Fruit fly (Drosophila melanogaster) whole organism, pupa: ENCODE results near the gene CG12692.

Source experiments
- CG10348 ChIP-seq: fragments of 200-800 bp; sonication (Bioruptor generic); IDR thresholded peaks from 2 replicates; pipeline ENCODE4 v1.3.6; 2022; ENCODE audit warnings: missing biosample characterization, missing genetic modification characterization
- CG12605 ChIP-seq: fragments of 200-800 bp; sonication (Bioruptor generic); IDR thresholded peaks from 2 replicates; pipeline ENCODE4 v1.3.6; 2022; ENCODE audit warnings: missing biosample characterization, missing genetic modification characterization
- CG13204 ChIP-seq: fragments of 200-800 bp; sonication (Bioruptor generic); optimal IDR thresholded peaks from 2 replicates; lab custom pipeline; 2018; ENCODE audit warnings: missing biosample characterization, mild to moderate bottlenecking, missing genetic modification characterization, moderate library complexity
- CG14655 ChIP-seq: fragments of 200-800 bp; sonication (Bioruptor generic); optimal IDR thresholded peaks from 3 replicates; lab custom pipeline; 2017; ENCODE audit warnings: mild to moderate bottlenecking, missing biosample characterization, missing genetic modification reagents, missing genetic modification characterization
- CG15710 ChIP-seq: fragments of 200-800 bp; sonication (Bioruptor generic); optimal IDR thresholded peaks from 2 replicates; lab custom pipeline; 2018; ENCODE audit warnings: missing biosample characterization, mild to moderate bottlenecking, missing genetic modification characterization, moderate library complexity
- CG17806 ChIP-seq: fragments of 200-800 bp; sonication (Bioruptor generic); optimal IDR thresholded peaks from 2 replicates; lab custom pipeline; 2018; ENCODE audit warnings: missing biosample characterization, mild to moderate bottlenecking, missing genetic modification characterization, moderate library complexity
- CG32121 ChIP-seq: fragments of 200-800 bp; sonication (Bioruptor generic); IDR thresholded peaks from 2 replicates; pipeline ENCODE4 v1.3.6; 2022; ENCODE audit warnings: missing biosample characterization, missing genetic modification characterization
- CG34367 ChIP-seq: fragments of 200-800 bp; sonication (Bioruptor generic); optimal IDR thresholded peaks from 2 replicates; lab custom pipeline; 2018; ENCODE audit warnings: missing biosample characterization, mild to moderate bottlenecking, missing genetic modification characterization
- CG4496 ChIP-seq: fragments of 200-800 bp; sonication (Bioruptor generic); IDR thresholded peaks from 3 replicates; pipeline ENCODE4 v1.3.6; 2022; ENCODE audit warnings: missing biosample characterization, missing genetic modification characterization
- CG8159 ChIP-seq: fragments of 200-800 bp; sonication (Bioruptor generic); optimal IDR thresholded peaks from 3 replicates; lab custom pipeline; 2018; ENCODE audit warnings: missing biosample characterization, mild to moderate bottlenecking, missing genetic modification characterization, moderate library complexity
- CG8301 ChIP-seq: fragments of 200-800 bp; sonication (Bioruptor generic); optimal IDR thresholded peaks from 2 replicates; lab custom pipeline; 2018; ENCODE audit warnings: missing biosample characterization, mild to moderate bottlenecking, missing genetic modification characterization
- CG9948 ChIP-seq: fragments of 200-800 bp; sonication (Bioruptor generic); optimal IDR thresholded peaks from 2 replicates; lab custom pipeline; 2018; ENCODE audit warnings: missing biosample characterization, mild to moderate bottlenecking, missing genetic modification characterization, moderate library complexity
- D1 ChIP-seq: fragments of 200-800 bp; sonication (Bioruptor generic); optimal IDR thresholded peaks from 2 replicates; lab custom pipeline; 2018; ENCODE audit warnings: missing biosample characterization, mild to moderate bottlenecking, missing genetic modification characterization, moderate library complexity
- EcR ChIP-seq: fragments of 200-800 bp; sonication (Bioruptor generic); optimal IDR thresholded peaks from 3 replicates; lab custom pipeline; 2019; ENCODE audit warnings: missing biosample characterization, missing genetic modification characterization, mild to moderate bottlenecking, moderate library complexity, missing genetic modification reagents
- Ets98B ChIP-seq: fragments of 200-800 bp; sonication (Bioruptor generic); IDR thresholded peaks from 2 replicates; pipeline ENCODE4 v1.3.6; 2022; ENCODE audit warnings: missing biosample characterization, missing genetic modification characterization
- Pif1A ChIP-seq: fragments of 200-800 bp; sonication (Bioruptor generic); optimal IDR thresholded peaks from 3 replicates; lab custom pipeline; 2016; ENCODE audit warnings: missing biosample characterization, missing genetic modification characterization
- Pif1B ChIP-seq: fragments of 200-800 bp; sonication (Bioruptor generic); optimal IDR thresholded peaks from 3 replicates; lab custom pipeline; 2016; ENCODE audit warnings: missing biosample characterization, missing genetic modification characterization
- Snoo ChIP-seq: fragments of 200-800 bp; sonication (Bioruptor generic); optimal IDR thresholded peaks from 3 replicates; lab custom pipeline; 2017; ENCODE audit warnings: missing biosample characterization, mild to moderate bottlenecking, missing genetic modification characterization, inconsistent platforms
- fd96Ca ChIP-seq: fragments of 200-800 bp; sonication (Bioruptor generic); IDR thresholded peaks from 3 replicates; pipeline ENCODE4 v1.3.6; 2022; ENCODE audit warnings: missing biosample characterization, missing genetic modification characterization
- gl ChIP-seq: fragments of 200-800 bp; sonication (Bioruptor generic); optimal IDR thresholded peaks from 2 replicates; lab custom pipeline; 2018; ENCODE audit warnings: missing biosample characterization, mild to moderate bottlenecking, missing genetic modification characterization
- rn ChIP-seq: fragments of 200-800 bp; sonication (Bioruptor generic); IDR thresholded peaks from 2 replicates; pipeline ENCODE4 v1.3.6; 2022; ENCODE audit warnings: missing biosample characterization, missing genetic modification characterization

CG12692 gene

dm6 chrX:4265797-4266196, 36.3 kb downstream of the CG12692 start, which contains the start of gene CG12691:
Gene CG12691, plus strand, starts transcription at chrX:4266097.
- TF ChIP-seq CG32121 (GFP tag; lab: Robert Waterston, UW) (no peak), CG8301 (tag; lab: Kevin White, UChicago) (no peak), CG13204 (no peak), CG15710 (no peak), EcR (GFP tag; lab: Kevin White, UChicago) (no peak), CG9948 (tag; lab: Kevin White, UChicago) (no peak), CG34367 (tag; lab: Kevin White, UChicago) (no peak), fd96Ca (GFP tag; lab: Robert Waterston, UW) (no peak), CG12605 (GFP tag; lab: Robert Waterston, UW) (no peak), Pif1A (GFP tag; lab: Kevin White, UChicago) (no peak), Pif1B (GFP tag; lab: Kevin White, UChicago) (no peak), Ets98B (no peak), CG17806 (no peak), CG4496 (no peak), CG10348 (no peak), Snoo (tag; lab: Kevin White, UChicago) (no peak), D1 (tag; lab: Kevin White, UChicago) (no peak)

- no peak for TF ChIP-seq gl (tag; lab: Kevin White, UChicago)
- no peak for TF ChIP-seq CG12605 (GFP tag; lab: Robert Waterston, UW)
- no peak for TF ChIP-seq D1 (tag; lab: Kevin White, UChicago)
- no peak for TF ChIP-seq CG13204
- TF ChIP-seq Snoo (tag; lab: Kevin White, UChicago), result no peak
- no peak for TF ChIP-seq Ets98B
- TF ChIP-seq CG15710, result no peak
- no peak for TF ChIP-seq CG8159
- no peak for TF ChIP-seq rn
- no peak for TF ChIP-seq CG9948 (tag; lab: Kevin White, UChicago)
- no peak for TF ChIP-seq CG10348
- no peak for TF ChIP-seq fd96Ca (GFP tag; lab: Robert Waterston, UW)
- TF ChIP-seq CG17806, result no peak
- TF ChIP-seq CG4496, result no peak
These were observed 36.8 kb downstream of the CG12692 start for dm6 chrX:4265327-4265726.

- TF ChIP-seq CG14655 (peak; percentile 53), Snoo (tag; lab: Kevin White, UChicago) (no peak), Pif1A (GFP tag; lab: Kevin White, UChicago) (peak; percentile 19), CG9948 (tag; lab: Kevin White, UChicago) (peak; percentile 13), CG32121 (GFP tag; lab: Robert Waterston, UW) (peak; percentile 64), CG12605 (GFP tag; lab: Robert Waterston, UW) (0 out of 2 replicates have a peak, but pooled peaks have one; percentile 10), CG15710 (peak; percentile 4), rn (0 out of 2 replicates have a peak, but pooled peaks have one; percentile 7), CG13204 (no peak), gl (tag; lab: Kevin White, UChicago) (no peak), CG10348 (no peak), CG8301 (tag; lab: Kevin White, UChicago) (peak; percentile 47), fd96Ca (GFP tag; lab: Robert Waterston, UW) (peak; percentile 61; the same call in 2 of the 3 replicates), EcR (GFP tag; lab: Kevin White, UChicago) (no peak), D1 (tag; lab: Kevin White, UChicago) (no peak), CG34367 (tag; lab: Kevin White, UChicago) (no peak), Pif1B (GFP tag; lab: Kevin White, UChicago) (no peak), CG8159 (peak; percentile 32), CG4496 (peak; percentile 52; the same call in 2 of the 3 replicates), Ets98B (peak; percentile 66), CG17806 (peak; percentile 15)
These were observed 37.8 kb downstream of the CG12692 start for dm6 chrX:4264319-4264718.

- TF ChIP-seq CG32121 (GFP tag; lab: Robert Waterston, UW) (no peak), CG4496 (0 out of 3 replicates have a peak, but pooled peaks have one; percentile 37), CG9948 (tag; lab: Kevin White, UChicago) (peak; percentile 40), CG12605 (GFP tag; lab: Robert Waterston, UW) (no peak), CG10348 (no peak), fd96Ca (GFP tag; lab: Robert Waterston, UW) (peak; percentile 46; the same call in 1 of the 3 replicates), CG8301 (tag; lab: Kevin White, UChicago) (peak; percentile 22), Ets98B (peak; percentile 26; the same call in 1 of the 2 replicates), EcR (GFP tag; lab: Kevin White, UChicago) (no peak), CG34367 (tag; lab: Kevin White, UChicago) (peak; percentile 14), CG15710 (peak; percentile 43), Pif1A (GFP tag; lab: Kevin White, UChicago) (peak; percentile 27), D1 (tag; lab: Kevin White, UChicago) (no peak), Pif1B (GFP tag; lab: Kevin White, UChicago) (no peak), CG13204 (no peak), CG17806 (peak; percentile 32), gl (tag; lab: Kevin White, UChicago) (no peak), Snoo (tag; lab: Kevin White, UChicago) (no peak), CG14655 (peak; percentile 46), rn (no peak), CG8159 (peak; percentile 46)
These were observed 39.5 kb downstream of the CG12692 start for dm6 chrX:4262661-4263060.

- TF ChIP-seq CG32121 (GFP tag; lab: Robert Waterston, UW) (no peak), Pif1A (GFP tag; lab: Kevin White, UChicago) (no peak), CG4496 (no peak), CG12605 (GFP tag; lab: Robert Waterston, UW) (no peak), CG10348 (no peak), Ets98B (no peak)
These were observed 49.5 kb downstream of the CG12692 start, which contains the start of gene CG15576 for dm6 chrX:4252690-4253089. Gene CG15576, minus strand, starts transcription at chrX:4252790.
